Worm (Caenorhabditis elegans) whole organism, L3 larva: ENCODE measurements around the gene K05G3.1.

ENCODE experiments used
- aly-2 ChIP-seq: fragments of 150-350 bp; optimal IDR thresholded peaks from 2 replicates; lab custom pipeline; 2014; ENCODE audit warnings: missing biosample characterization, missing genetic modification characterization
- ama-1 ChIP-seq: fragments of 150-350 bp; optimal IDR thresholded peaks from 2 replicates; lab custom pipeline; 2018
- ceh-28 ChIP-seq: fragments of 150-350 bp; optimal IDR thresholded peaks from 2 replicates; lab custom pipeline; 2014; ENCODE audit warnings: missing biosample characterization, missing genetic modification reagents, missing genetic modification characterization
- daf-12 ChIP-seq: fragments of 150-350 bp; optimal IDR thresholded peaks from 2 replicates; lab custom pipeline; 2014; ENCODE audit warnings: missing biosample characterization, missing genetic modification reagents, missing genetic modification characterization
- elt-3 ChIP-seq, 3 experiments: fragments of 150-350 bp in 1 of 3; sonication (generic microtip) in 2 of 3; optimal IDR thresholded peaks; 2 replicates in 2 of 3; 4 replicates in 1 of 3; lab custom pipeline; 2014 to 2017; ENCODE audit warnings: missing biosample characterization in 3 of 3, missing genetic modification characterization in 3 of 3
- fos-1 ChIP-seq: fragments of 150-350 bp; optimal IDR thresholded peaks from 2 replicates; lab custom pipeline; 2014; ENCODE audit warnings: missing biosample characterization, missing genetic modification characterization
- mdl-1 ChIP-seq: fragments of 150-350 bp; optimal IDR thresholded peaks from 2 replicates; lab custom pipeline; 2014; ENCODE audit warnings: missing biosample characterization, missing genetic modification characterization
- nhr-28 ChIP-seq: fragments of 150-350 bp; optimal IDR thresholded peaks from 2 replicates; lab custom pipeline; 2014; ENCODE audit warnings: missing biosample characterization, missing genetic modification characterization
- nhr-76 ChIP-seq: fragments of 150-350 bp; sonication (generic microtip); optimal IDR thresholded peaks from 5 replicates; lab custom pipeline; 2014; ENCODE audit warnings: missing biosample characterization, missing genetic modification characterization
- pha-4 ChIP-seq: fragments of 150-350 bp; optimal IDR thresholded peaks from 2 replicates; lab custom pipeline; 2014; ENCODE audit warnings: missing biosample characterization, missing genetic modification reagents, missing genetic modification characterization
- skn-1 ChIP-seq: fragments of 150-350 bp; optimal IDR thresholded peaks from 2 replicates; lab custom pipeline; 2014; ENCODE audit warnings: missing biosample characterization, missing genetic modification characterization
- tbx-2 ChIP-seq: sonication (generic microtip); optimal IDR thresholded peaks from 2 replicates; lab custom pipeline; 2016; ENCODE audit warnings: mild to moderate bottlenecking, missing genetic modification characterization, missing compliant biosample characterization
- unc-39 ChIP-seq: sonication (generic microtip); optimal IDR thresholded peaks from 4 replicates; lab custom pipeline; 2017; ENCODE audit warnings: missing biosample characterization, missing genetic modification characterization
- ztf-11 ChIP-seq: fragments of 150-350 bp; optimal IDR thresholded peaks from 2 replicates; lab custom pipeline; 2014; ENCODE audit warnings: missing biosample characterization, missing genetic modification characterization

DNA sequence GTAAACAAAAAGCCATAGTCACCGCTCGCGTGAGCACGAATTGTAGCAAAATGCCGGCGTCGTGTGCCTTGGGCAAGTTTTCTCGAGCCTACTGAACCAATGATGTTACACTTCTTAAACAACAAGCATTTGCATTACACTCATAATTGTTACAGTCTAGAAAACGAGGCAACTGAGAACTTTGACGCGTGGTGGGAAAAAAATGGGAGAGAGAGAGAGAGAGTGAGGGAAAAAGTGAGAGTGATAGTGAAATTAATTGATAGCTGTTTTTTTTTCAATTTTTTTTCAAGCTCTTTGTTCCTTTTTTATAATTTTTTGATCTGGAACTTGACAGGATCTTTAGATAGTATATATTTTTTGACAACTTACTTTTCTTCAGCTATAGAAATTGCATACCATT, 34.1 kb downstream of the K05G3.1 start:
- TF ChIP-seq fos-1, result no peak
- TF ChIP-seq nhr-28 (tag; lab: Kevin White, UChicago), result no peak
- no peak for TF ChIP-seq pha-4 (tag; lab: Kevin White, UChicago)
- TF ChIP-seq ztf-11, result no peak
- no peak for TF ChIP-seq skn-1 (tag; lab: Kevin White, UChicago)
- TF ChIP-seq unc-39 (tag; lab: Kevin White, UChicago), result no peak
- TF ChIP-seq elt-3 (tag; optimal IDR thresholded peaks at IDR 0.05; lab: Kevin White, UChicago), result no peak
- no peak for TF ChIP-seq ama-1 (lab: Kevin White, UChicago)
- TF ChIP-seq tbx-2, result no peak
- TF ChIP-seq aly-2, result no peak
- TF ChIP-seq daf-12 (tag; lab: Kevin White, UChicago), result no peak
- no peak for TF ChIP-seq nhr-76 (tag; lab: Kevin White, UChicago)
- no peak for TF ChIP-seq mdl-1 (tag; lab: Kevin White, UChicago)
- TF ChIP-seq ceh-28 (tag; lab: Kevin White, UChicago), result no peak
